Worm (Caenorhabditis elegans) whole organism, mixed stage, embryonic: ENCODE results near the gene nex-1.
A peak's percentile ranks its signal among the peaks of the same experiment; 100 is the strongest.

Experiments used
- ceh-83 ChIP-seq: fragments of 200-800 bp; sonication (Bioruptor generic); optimal IDR thresholded peaks from 2 replicates; lab custom pipeline; 2018; ENCODE audit warnings: mild to moderate bottlenecking, missing genetic modification characterization, missing compliant biosample characterization
- ces-1 ChIP-seq: fragments of 150-350 bp; optimal IDR thresholded peaks from 2 replicates; lab custom pipeline; 2014; ENCODE audit warnings: missing biosample characterization, missing genetic modification reagents, missing genetic modification characterization
- cnd-1 ChIP-seq: fragments of 200-800 bp; sonication (Bioruptor generic); optimal IDR thresholded peaks from 2 replicates; lab custom pipeline; 2018; ENCODE audit warnings: mild to moderate bottlenecking, missing genetic modification characterization, missing compliant biosample characterization
- drap-1 ChIP-seq: fragments of 200-800 bp; sonication (Bioruptor generic); optimal IDR thresholded peaks from 3 replicates; lab custom pipeline; 2018; ENCODE audit warnings: mild to moderate bottlenecking, missing genetic modification characterization, missing compliant biosample characterization
- elt-1 ChIP-seq: sonication (generic microtip); optimal IDR thresholded peaks from 2 replicates; lab custom pipeline; 2017; ENCODE audit warnings: missing genetic modification characterization, mild to moderate bottlenecking, missing compliant biosample characterization, antibody characterized with exemption, moderate library complexity, borderline replicate concordance; ENCODE audit not compliant: insufficient read depth
- elt-3 ChIP-seq: fragments of 150-350 bp; optimal IDR thresholded peaks from 2 replicates; lab custom pipeline; 2014; ENCODE audit warnings: missing biosample characterization, missing genetic modification characterization
- flh-1 ChIP-seq: fragments of 200-800 bp; sonication (Bioruptor generic); optimal IDR thresholded peaks from 2 replicates; lab custom pipeline; 2018; ENCODE audit warnings: mild to moderate bottlenecking, missing genetic modification characterization, moderate library complexity, missing compliant biosample characterization
- ham-2 ChIP-seq: fragments of 200-800 bp; sonication (Bioruptor generic); optimal IDR thresholded peaks from 2 replicates; lab custom pipeline; 2018; ENCODE audit warnings: mild to moderate bottlenecking, missing genetic modification characterization, missing compliant biosample characterization
- hlh-1 ChIP-seq: fragments of 150-350 bp; optimal IDR thresholded peaks from 2 replicates; lab custom pipeline; 2014; ENCODE audit warnings: missing biosample characterization, missing genetic modification reagents, missing genetic modification characterization
- lin-13 ChIP-seq: fragments of 150-350 bp; optimal IDR thresholded peaks from 2 replicates; lab custom pipeline; 2014; ENCODE audit warnings: missing biosample characterization, missing genetic modification characterization
- lin-32 ChIP-seq: fragments of 200-800 bp; sonication (Bioruptor generic); optimal IDR thresholded peaks from 2 replicates; lab custom pipeline; 2018; ENCODE audit warnings: mild to moderate bottlenecking, missing genetic modification characterization, missing compliant biosample characterization
- lsy-2 ChIP-seq: fragments of 150-350 bp; optimal IDR thresholded peaks from 2 replicates; lab custom pipeline; 2014; ENCODE audit warnings: missing biosample characterization, missing genetic modification characterization
- mep-1 ChIP-seq: fragments of 150-350 bp; optimal IDR thresholded peaks from 2 replicates; lab custom pipeline; 2017; ENCODE audit warnings: missing biosample characterization, missing genetic modification reagents, missing genetic modification characterization, inconsistent platforms
- mls-2 ChIP-seq: sonication (generic microtip); optimal IDR thresholded peaks from 2 replicates; lab custom pipeline; 2016; ENCODE audit warnings: mild to moderate bottlenecking, missing genetic modification characterization, moderate library complexity, missing compliant biosample characterization
- nhr-12 ChIP-seq: fragments of 150-350 bp; optimal IDR thresholded peaks from 2 replicates; lab custom pipeline; 2014; ENCODE audit warnings: missing biosample characterization, missing genetic modification characterization
- nhr-2 ChIP-seq: fragments of 150-350 bp; optimal IDR thresholded peaks from 2 replicates; lab custom pipeline; 2014; ENCODE audit warnings: missing biosample characterization, missing genetic modification characterization
- nhr-237 ChIP-seq: fragments of 150-350 bp; optimal IDR thresholded peaks from 2 replicates; lab custom pipeline; 2014; ENCODE audit warnings: missing biosample characterization, missing genetic modification characterization
- nhr-28 ChIP-seq: fragments of 150-350 bp; optimal IDR thresholded peaks from 2 replicates; lab custom pipeline; 2014; ENCODE audit warnings: missing biosample characterization, missing genetic modification characterization
- nhr-76 ChIP-seq: sonication (generic microtip); optimal IDR thresholded peaks from 2 replicates; lab custom pipeline; 2017; ENCODE audit warnings: missing biosample characterization, missing genetic modification characterization
- pha-4 ChIP-seq: fragments of 150-350 bp; optimal IDR thresholded peaks from 2 replicates; lab custom pipeline; 2018; ENCODE audit warnings: missing biosample characterization, missing genetic modification reagents, missing genetic modification characterization
- sem-2 ChIP-seq: fragments of 200-800 bp; sonication (Bioruptor generic); optimal IDR thresholded peaks from 2 replicates; lab custom pipeline; 2018; ENCODE audit warnings: mild to moderate bottlenecking, missing genetic modification characterization, missing compliant biosample characterization
- snpc-4 ChIP-seq: fragments of 150-350 bp; optimal IDR thresholded peaks from 2 replicates; lab custom pipeline; 2014; ENCODE audit warnings: missing biosample characterization, missing genetic modification characterization
- sptf-1 ChIP-seq: sonication (generic microtip); optimal IDR thresholded peaks from 2 replicates; lab custom pipeline; 2017; ENCODE audit warnings: mild to moderate bottlenecking, missing genetic modification characterization, moderate library complexity, missing compliant biosample characterization
- unc-120 ChIP-seq: sonication (generic microtip); optimal IDR thresholded peaks from 2 replicates; lab custom pipeline; 2017; ENCODE audit warnings: missing genetic modification characterization, missing compliant biosample characterization; ENCODE audit not compliant: poor library complexity, severe bottlenecking
- unc-39 ChIP-seq: fragments of 150-350 bp; optimal IDR thresholded peaks from 2 replicates; lab custom pipeline; 2014; ENCODE audit warnings: missing biosample characterization, missing genetic modification characterization
- unc-62 ChIP-seq: fragments of 150-350 bp; optimal IDR thresholded peaks from 2 replicates; lab custom pipeline; 2014; ENCODE audit warnings: missing biosample characterization, missing genetic modification reagents, missing genetic modification characterization
- zip-8 ChIP-seq: fragments of 150-350 bp; optimal IDR thresholded peaks from 2 replicates; lab custom pipeline; 2014; ENCODE audit warnings: missing biosample characterization, missing genetic modification characterization
- ztf-11 ChIP-seq: fragments of 150-350 bp; optimal IDR thresholded peaks from 2 replicates; lab custom pipeline; 2014; ENCODE audit warnings: missing biosample characterization, missing genetic modification characterization

The nex-1 gene

ce11 chrIII:5225321-5225720 is at the start of gene nex-1:
nex-1 (plus strand) TSS chrIII:5225621.
- no peak for TF ChIP-seq ceh-83 (GFP tag; lab: Kevin White, UChicago)
- no peak for TF ChIP-seq mep-1 (tag; lab: Kevin White, UChicago)
- no peak for TF ChIP-seq ham-2 (GFP tag; lab: Kevin White, UChicago)
- TF ChIP-seq ztf-11 (tag; lab: Kevin White, UChicago) = no peak
- TF ChIP-seq lsy-2 (tag; lab: Kevin White, UChicago) = no peak
- TF ChIP-seq snpc-4 (tag; lab: Kevin White, UChicago) = no peak
- TF ChIP-seq flh-1 (GFP tag; lab: Kevin White, UChicago) = no peak
- TF ChIP-seq sem-2 (GFP tag; lab: Kevin White, UChicago) = no peak
- no peak for TF ChIP-seq hlh-1 (tag; lab: Kevin White, UChicago)
- TF ChIP-seq nhr-237 (tag; lab: Kevin White, UChicago) = no peak
- no peak for TF ChIP-seq unc-39 (tag; lab: Kevin White, UChicago)
- TF ChIP-seq drap-1 (GFP tag; lab: Kevin White, UChicago) = no peak
- no peak for TF ChIP-seq sptf-1 (tag; lab: Kevin White, UChicago)
- no peak for TF ChIP-seq nhr-76 (tag; lab: Kevin White, UChicago)

DNA sequence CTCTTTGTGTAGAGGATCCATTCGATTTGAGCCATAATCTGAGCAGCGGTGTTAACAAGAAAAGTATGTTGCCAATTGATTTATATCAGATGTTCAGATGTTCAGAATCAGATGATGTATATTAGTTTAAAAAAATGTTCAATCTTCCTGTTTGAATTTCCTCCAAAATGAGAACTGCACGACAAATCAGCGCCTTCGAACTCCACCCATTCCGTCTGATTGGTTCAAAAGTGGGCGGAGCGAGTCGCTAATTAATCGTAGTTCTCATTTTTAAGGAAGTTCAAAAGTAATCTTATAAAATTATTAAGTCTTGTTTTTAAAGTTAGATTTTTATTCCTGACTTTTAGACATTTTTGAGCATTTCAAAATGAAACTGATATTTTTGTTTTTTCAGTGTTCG is 46.3 kb upstream of the nex-1 start:
- TF ChIP-seq sptf-1 (tag; lab: Kevin White, UChicago) (no peak), unc-120 (tag; lab: Kevin White, UChicago) (no peak), ceh-83 (GFP tag; lab: Kevin White, UChicago) (no peak), unc-62 (no peak), cnd-1 (no peak), nhr-12 (no peak), pha-4 (tag; lab: Kevin White, UChicago) (no peak)

DNA sequence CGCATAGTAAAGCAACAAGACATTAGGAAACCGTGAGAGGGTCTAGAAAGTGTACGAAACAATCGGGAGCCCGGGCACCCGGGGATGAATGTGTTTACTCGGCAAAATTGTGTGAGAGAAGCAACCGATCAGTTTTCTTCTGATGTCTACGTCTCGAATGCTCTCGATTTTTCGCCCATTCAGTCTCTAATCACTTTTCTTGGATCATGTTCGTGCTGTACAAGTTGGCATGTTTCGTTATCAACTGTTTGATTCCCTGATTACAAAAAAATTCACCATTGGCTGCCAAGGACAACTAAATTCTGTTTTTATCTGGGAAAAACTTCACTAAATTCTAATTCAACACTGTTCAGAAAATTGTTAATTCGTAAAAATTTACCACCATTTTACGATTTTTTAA is 44.8 kb upstream of the nex-1 start:
- TF ChIP-seq unc-120 (tag; lab: Kevin White, UChicago) = peak; percentile 31
- TF ChIP-seq lsy-2 (tag; lab: Kevin White, UChicago) = no peak

DNA sequence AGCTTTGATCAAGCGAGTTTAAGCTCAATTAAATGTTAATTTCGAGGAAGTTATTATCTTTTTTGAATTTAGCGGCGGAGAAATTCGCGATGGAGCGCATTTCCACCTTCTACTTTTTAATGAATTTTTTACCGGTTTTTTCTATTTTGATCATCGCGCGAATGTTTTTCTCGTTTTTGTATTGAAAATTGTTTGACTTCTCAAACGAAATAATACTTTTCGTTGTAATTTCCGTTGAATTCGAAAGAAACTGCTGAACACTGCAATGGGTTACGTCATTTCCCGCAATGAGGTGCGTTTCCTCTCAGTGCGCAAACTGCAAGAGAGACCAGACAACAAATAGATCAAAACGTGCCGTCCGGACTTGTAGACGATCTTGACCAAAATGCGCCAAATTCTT is 44.2 kb upstream of the nex-1 start:
- TF ChIP-seq lin-32 (GFP tag; lab: Kevin White, UChicago) = no peak
- no peak for TF ChIP-seq nhr-28 (tag; lab: Kevin White, UChicago)
- TF ChIP-seq nhr-237 (tag; lab: Kevin White, UChicago) = no peak
- no peak for TF ChIP-seq ces-1 (GFP tag; lab: Kevin White, UChicago)
- TF ChIP-seq drap-1 (GFP tag; lab: Kevin White, UChicago) = no peak
- no peak for TF ChIP-seq nhr-12
- TF ChIP-seq elt-3 (tag; lab: Kevin White, UChicago) = no peak
- TF ChIP-seq zip-8 = peak; percentile 42

DNA sequence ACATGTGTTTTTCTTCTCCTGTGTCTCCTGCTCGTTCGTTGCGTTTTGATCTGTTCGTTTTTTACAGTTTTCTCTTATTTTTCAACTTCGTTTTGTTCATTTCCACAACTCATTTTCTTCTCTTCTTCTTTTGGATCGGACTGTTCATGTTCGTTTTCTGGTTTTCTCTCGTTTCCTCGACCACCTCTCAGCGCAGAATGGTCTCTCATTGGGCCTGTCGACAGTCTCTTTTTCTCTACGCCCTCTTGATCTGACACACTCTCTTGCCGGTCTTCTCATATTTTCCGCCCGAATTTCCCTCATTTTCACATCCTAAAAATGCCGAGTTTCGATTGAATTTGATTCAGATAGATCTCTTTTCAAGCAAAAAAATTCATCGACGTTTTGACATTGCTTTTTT is 43.8 kb upstream of the nex-1 start:
- TF ChIP-seq sptf-1 (tag; lab: Kevin White, UChicago) (no peak), unc-62 (no peak), lsy-2 (tag; lab: Kevin White, UChicago) (no peak), lin-32 (GFP tag; lab: Kevin White, UChicago) (no peak), lin-13 (tag; lab: Kevin White, UChicago) (no peak), mls-2 (tag; lab: Kevin White, UChicago) (no peak), unc-120 (tag; lab: Kevin White, UChicago) (no peak), hlh-1 (tag; lab: Kevin White, UChicago) (no peak), mep-1 (tag; lab: Kevin White, UChicago) (no peak), ceh-83 (GFP tag; lab: Kevin White, UChicago) (no peak), nhr-2 (tag; lab: Kevin White, UChicago) (no peak), elt-1 (no peak), flh-1 (GFP tag; lab: Kevin White, UChicago) (no peak), ztf-11 (tag; lab: Kevin White, UChicago) (no peak)

ce11 chrIII:5183372-5183771 is 42.0 kb upstream of the nex-1 start:
- TF ChIP-seq unc-62 = peak; percentile 1
- TF ChIP-seq sem-2 (GFP tag; lab: Kevin White, UChicago) = no peak
- TF ChIP-seq lin-32 (GFP tag; lab: Kevin White, UChicago) = peak; percentile 89
- TF ChIP-seq ces-1 (GFP tag; lab: Kevin White, UChicago) = peak; percentile 62
- peak; percentile 85 for TF ChIP-seq cnd-1
